Worm (Caenorhabditis elegans) whole organism, L1 larva: ENCODE data around the gene his-39.

Source experiments
- C16A3.4 ChIP-seq: fragments of 150-350 bp; optimal IDR thresholded peaks from 2 replicates; lab custom pipeline; 2014; ENCODE audit warnings: missing biosample characterization, missing genetic modification characterization
- F16B12.6 ChIP-seq: fragments of 150-350 bp; optimal IDR thresholded peaks from 2 replicates; lab custom pipeline; 2014; ENCODE audit warnings: missing biosample characterization, missing genetic modification characterization
- aha-1 ChIP-seq: fragments of 150-350 bp; optimal IDR thresholded peaks from 2 replicates; lab custom pipeline; 2014; ENCODE audit warnings: missing biosample characterization, missing genetic modification characterization
- aly-2 ChIP-seq: fragments of 150-350 bp; optimal IDR thresholded peaks from 2 replicates; lab custom pipeline; 2014; ENCODE audit warnings: missing biosample characterization, missing genetic modification characterization
- ama-1 ChIP-seq: fragments of 150-350 bp; optimal IDR thresholded peaks from 2 replicates; lab custom pipeline; 2014
- blmp-1 ChIP-seq: fragments of 150-350 bp; optimal IDR thresholded peaks from 2 replicates; lab custom pipeline; 2014; ENCODE audit warnings: missing biosample characterization, missing genetic modification characterization
- ceh-88 ChIP-seq: fragments of 200-800 bp; sonication (Bioruptor generic); IDR thresholded peaks from 2 replicates; pipeline ENCODE4 v1.3.6; 2022; ENCODE audit warnings: missing genetic modification characterization, missing compliant biosample characterization
- ces-1 ChIP-seq: fragments of 150-350 bp; optimal IDR thresholded peaks from 2 replicates; lab custom pipeline; 2014; ENCODE audit warnings: missing biosample characterization, missing genetic modification reagents, missing genetic modification characterization
- dpl-1 ChIP-seq, 3 experiments: fragments of 150-350 bp in 2 of 3; sonication (generic microtip) in 1 of 3; optimal IDR thresholded peaks; 2 replicates each; lab custom pipeline; 2014 to 2017; ENCODE audit warnings: missing biosample characterization in 3 of 3, missing genetic modification characterization in 3 of 3, missing genetic modification reagents in 3 of 3
- efl-1 ChIP-seq, 4 experiments: fragments of 150-350 bp; optimal IDR thresholded peaks in 3 of 4; peaks in 1 of 4; 1 replicate in 1 of 4; 2 replicates in 3 of 4; lab custom pipeline; 2014; ENCODE audit warnings: missing biosample characterization in 2 of 4, missing genetic modification characterization in 2 of 4, missing genetic modification reagents in 2 of 4
- egl-27 ChIP-seq, 2 experiments: fragments of 150-350 bp in 1 of 2; sonication (generic microtip); optimal IDR thresholded peaks; 3 replicates each; lab custom pipeline; 2017 to 2018; ENCODE audit warnings: missing biosample characterization in 2 of 2, missing genetic modification characterization in 2 of 2, missing genetic modification reagents in 2 of 2
- hlh-4 ChIP-seq: sonication (generic microtip); optimal IDR thresholded peaks from 2 replicates; lab custom pipeline; 2016; ENCODE audit warnings: mild to moderate bottlenecking, missing genetic modification characterization, missing compliant biosample characterization
- hpl-2 ChIP-seq: fragments of 150-350 bp; optimal IDR thresholded peaks from 2 replicates; lab custom pipeline; 2014; ENCODE audit warnings: missing biosample characterization, missing genetic modification reagents, missing genetic modification characterization
- irx-1 ChIP-seq: sonication (generic microtip); optimal IDR thresholded peaks from 2 replicates; lab custom pipeline; 2016; ENCODE audit warnings: missing genetic modification characterization, missing compliant biosample characterization
- jun-1 ChIP-seq: fragments of 150-350 bp; optimal IDR thresholded peaks from 2 replicates; lab custom pipeline; 2014; ENCODE audit warnings: missing biosample characterization, missing genetic modification reagents, missing genetic modification characterization
- lin-13 ChIP-seq: fragments of 150-350 bp; optimal IDR thresholded peaks from 2 replicates; lab custom pipeline; 2014; ENCODE audit warnings: missing biosample characterization, missing genetic modification reagents, missing genetic modification characterization
- lin-14 ChIP-seq: fragments of 200-800 bp; sonication (Bioruptor generic); optimal IDR thresholded peaks from 2 replicates; lab custom pipeline; 2018; ENCODE audit warnings: mild to moderate bottlenecking, missing genetic modification characterization, moderate library complexity, missing compliant biosample characterization
- lir-3 ChIP-seq: sonication (generic microtip); optimal IDR thresholded peaks from 2 replicates; lab custom pipeline; 2016; ENCODE audit warnings: mild to moderate bottlenecking, missing genetic modification characterization, moderate library complexity, missing compliant biosample characterization; ENCODE audit not compliant: poor library complexity
- lsy-2 ChIP-seq, 2 experiments: fragments of 150-350 bp; optimal IDR thresholded peaks; 2 replicates each; lab custom pipeline; 2014; ENCODE audit warnings: missing biosample characterization in 2 of 2, missing genetic modification characterization in 2 of 2
- mab-9 ChIP-seq: fragments of 200-800 bp; sonication (Bioruptor generic); IDR thresholded peaks from 2 replicates; pipeline ENCODE4 v1.3.6; 2022; ENCODE audit warnings: missing genetic modification reagents, missing genetic modification characterization, missing compliant biosample characterization
- mep-1 ChIP-seq: fragments of 150-350 bp; optimal IDR thresholded peaks from 2 replicates; lab custom pipeline; 2014; ENCODE audit warnings: missing biosample characterization, missing genetic modification characterization
- nhr-11 ChIP-seq: fragments of 150-350 bp; optimal IDR thresholded peaks from 2 replicates; lab custom pipeline; 2014; ENCODE audit warnings: missing biosample characterization, missing genetic modification characterization
- nhr-12 ChIP-seq: sonication (generic microtip); optimal IDR thresholded peaks from 2 replicates; lab custom pipeline; 2017; ENCODE audit warnings: missing biosample characterization, missing genetic modification characterization
- nhr-28 ChIP-seq: fragments of 150-350 bp; optimal IDR thresholded peaks from 2 replicates; lab custom pipeline; 2014; ENCODE audit warnings: missing biosample characterization, missing genetic modification characterization
- nhr-47 ChIP-seq: sonication (generic microtip); optimal IDR thresholded peaks from 2 replicates; lab custom pipeline; 2016; ENCODE audit warnings: mild to moderate bottlenecking, missing genetic modification characterization, moderate library complexity, missing compliant biosample characterization
- nhr-71 ChIP-seq: sonication (generic microtip); optimal IDR thresholded peaks from 2 replicates; lab custom pipeline; 2016; ENCODE audit warnings: mild to moderate bottlenecking, missing genetic modification characterization, moderate library complexity, missing compliant biosample characterization
- nhr-77 ChIP-seq: fragments of 150-350 bp; optimal IDR thresholded peaks from 2 replicates; lab custom pipeline; 2014; ENCODE audit warnings: missing biosample characterization, missing genetic modification characterization
- nhr-84 ChIP-seq: sonication (generic microtip); optimal IDR thresholded peaks from 2 replicates; lab custom pipeline; 2017; ENCODE audit warnings: missing biosample characterization, missing genetic modification characterization
- nhr-85 ChIP-seq: sonication (generic microtip); peaks from one replicate; lab custom pipeline; 2016; ENCODE audit warnings: missing genetic modification characterization, inconsistent platforms, missing compliant biosample characterization
- pqm-1 ChIP-seq: sonication (generic microtip); optimal IDR thresholded peaks from 3 replicates; lab custom pipeline; 2017; ENCODE audit warnings: missing biosample characterization, missing genetic modification characterization
- rnt-1 ChIP-seq: sonication (generic microtip); optimal IDR thresholded peaks from 2 replicates; lab custom pipeline; 2016; ENCODE audit warnings: mild to moderate bottlenecking, missing genetic modification characterization, moderate library complexity, missing compliant biosample characterization
- snpc-4 ChIP-seq: fragments of 150-350 bp; optimal IDR thresholded peaks from 2 replicates; lab custom pipeline; 2014; ENCODE audit warnings: missing biosample characterization, missing genetic modification characterization
- snu-23 ChIP-seq: sonication (generic microtip); optimal IDR thresholded peaks from 2 replicates; lab custom pipeline; 2016; ENCODE audit warnings: missing genetic modification characterization, missing compliant biosample characterization
- sox-4 ChIP-seq: sonication (generic microtip); optimal IDR thresholded peaks from 2 replicates; lab custom pipeline; 2016; ENCODE audit warnings: missing genetic modification characterization, missing compliant biosample characterization
- sptf-1 ChIP-seq: fragments of 150-350 bp; optimal IDR thresholded peaks from 2 replicates; lab custom pipeline; 2014; ENCODE audit warnings: missing biosample characterization, missing genetic modification characterization
- sup-37 ChIP-seq: fragments of 200-800 bp; sonication (Bioruptor generic); optimal IDR thresholded peaks from 2 replicates; lab custom pipeline; 2018; ENCODE audit warnings: mild to moderate bottlenecking, missing genetic modification characterization, missing compliant biosample characterization
- swsn-7 ChIP-seq: sonication (generic microtip); optimal IDR thresholded peaks from 2 replicates; lab custom pipeline; 2016; ENCODE audit warnings: missing genetic modification characterization, missing compliant biosample characterization
- tbx-2 ChIP-seq: sonication (generic microtip); optimal IDR thresholded peaks from 2 replicates; lab custom pipeline; 2016; ENCODE audit warnings: missing genetic modification characterization, missing compliant biosample characterization
- unc-62 ChIP-seq: fragments of 150-350 bp; optimal IDR thresholded peaks from 2 replicates; lab custom pipeline; 2014; ENCODE audit warnings: missing biosample characterization, missing genetic modification reagents, missing genetic modification characterization
- unc-86 ChIP-seq: sonication (generic microtip); optimal IDR thresholded peaks from 2 replicates; lab custom pipeline; 2016; ENCODE audit warnings: missing genetic modification characterization, missing compliant biosample characterization
- vab-15 ChIP-seq: sonication (generic microtip); optimal IDR thresholded peaks from 2 replicates; lab custom pipeline; 2017; ENCODE audit warnings: missing genotype, mild to moderate bottlenecking, missing genetic modification characterization, missing compliant biosample characterization
- xbp-1 ChIP-seq: sonication (generic microtip); optimal IDR thresholded peaks from 2 replicates; lab custom pipeline; 2016; ENCODE audit warnings: missing genetic modification characterization, missing compliant biosample characterization
- zip-4 ChIP-seq: fragments of 200-800 bp; sonication (Bioruptor generic); optimal IDR thresholded peaks from 2 replicates; lab custom pipeline; 2018; ENCODE audit warnings: mild to moderate bottlenecking, missing genetic modification characterization, moderate library complexity, missing compliant biosample characterization
- ztf-11 ChIP-seq, 2 experiments: sonication (generic microtip); optimal IDR thresholded peaks; 2 replicates each; lab custom pipeline; 2016 to 2017; ENCODE audit warnings: missing genetic modification characterization in 2 of 2, missing biosample characterization in 1 of 2, missing compliant biosample characterization in 1 of 2
- ztf-4 ChIP-seq: fragments of 150-350 bp; optimal IDR thresholded peaks from 2 replicates; lab custom pipeline; 2014; ENCODE audit warnings: missing biosample characterization, missing genetic modification characterization

his-39 gene

DNA sequence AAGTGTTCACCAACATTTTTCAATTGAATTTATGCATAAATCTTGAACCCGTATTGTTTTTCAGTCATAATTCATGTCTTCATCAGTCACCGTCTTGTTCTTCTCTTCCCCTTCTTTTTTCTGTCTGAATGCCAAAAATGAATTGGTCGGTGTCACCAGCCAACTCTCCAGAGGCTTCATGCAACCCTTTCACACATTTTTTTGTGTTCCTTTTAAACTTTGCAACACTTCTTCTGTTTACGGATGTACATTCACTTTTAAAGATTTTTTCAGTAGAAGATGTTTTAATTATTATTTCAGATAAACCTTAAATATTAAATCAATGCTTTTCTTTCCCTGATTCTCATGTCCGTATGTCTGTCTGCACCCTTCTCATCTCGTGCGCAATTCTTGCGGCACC, 24.6 kb downstream of the his-39 start, which contains the start of gene acr-16:
Gene acr-16 (plus strand): TSS at position 301 of the 400 bp plus-strand sequence.
- no peak for TF ChIP-seq blmp-1
- TF ChIP-seq egl-27 (tag; optimal IDR thresholded peaks at IDR 0.05; lab: Kevin White, UChicago) = no peak
- TF ChIP-seq aha-1 (tag; lab: Kevin White, UChicago) = no peak
- TF ChIP-seq zip-4 (GFP tag; lab: Kevin White, UChicago) = no peak
- no peak for TF ChIP-seq sup-37
- TF ChIP-seq lir-3 (tag; lab: Kevin White, UChicago) = no peak
- no peak for TF ChIP-seq aly-2 (tag; lab: Kevin White, UChicago)
- no peak for TF ChIP-seq nhr-28 (tag; lab: Kevin White, UChicago)
- TF ChIP-seq ceh-88 (GFP tag; lab: Robert Waterston, UW) = no peak
- no peak for TF ChIP-seq hpl-2
- no peak for TF ChIP-seq unc-86 (tag; lab: Kevin White, UChicago)
- no peak for TF ChIP-seq unc-62 (GFP tag; lab: Kevin White, UChicago)
- no peak for TF ChIP-seq ces-1 (GFP tag; lab: Kevin White, UChicago)
- no peak for TF ChIP-seq nhr-47 (tag; lab: Kevin White, UChicago)
- no peak for TF ChIP-seq F16B12.6 (tag; lab: Kevin White, UChicago)
- no peak for TF ChIP-seq lin-14 (GFP tag; lab: Kevin White, UChicago)
- no peak for TF ChIP-seq snpc-4 (tag; lab: Kevin White, UChicago)
- no peak for TF ChIP-seq lsy-2 (tag; optimal IDR thresholded peaks at IDR 0.05; lab: Kevin White, UChicago)
- no peak for TF ChIP-seq C16A3.4 (tag; lab: Kevin White, UChicago)
- TF ChIP-seq, all 84 proteins: peak for 0

DNA sequence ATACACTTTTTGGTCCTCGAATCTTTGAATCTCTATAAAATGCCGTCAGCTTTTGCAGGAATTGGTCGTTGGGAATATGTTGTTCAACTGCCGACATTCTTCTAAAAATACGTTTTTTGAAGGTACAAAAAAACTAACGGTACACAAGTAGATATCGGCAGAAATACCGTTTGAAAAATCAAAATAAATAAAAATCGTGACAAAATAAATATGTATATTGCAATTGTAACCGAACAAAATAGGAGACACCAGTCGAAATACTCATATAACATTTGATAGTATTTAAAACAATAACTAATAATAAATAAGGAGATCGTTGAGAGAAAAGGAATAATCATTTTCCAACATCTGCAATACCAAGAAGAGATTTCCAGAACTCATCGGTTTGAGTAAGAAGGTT, 28.8 kb downstream of the his-39 start, which contains the start of gene F25G6.8:
Gene F25G6.8 (minus strand): TSS at position 101 of the 400 bp plus-strand sequence.
- TF ChIP-seq mep-1 (tag; lab: Kevin White, UChicago) (no peak), ztf-4 (tag; lab: Kevin White, UChicago) (no peak), snu-23 (no peak), ceh-88 (GFP tag; lab: Robert Waterston, UW) (no peak), C16A3.4 (tag; lab: Kevin White, UChicago) (no peak), tbx-2 (tag; lab: Kevin White, UChicago) (no peak), nhr-84 (tag; lab: Kevin White, UChicago) (no peak), vab-15 (tag; lab: Kevin White, UChicago) (no peak), sptf-1 (tag; lab: Kevin White, UChicago) (no peak), hlh-4 (tag; lab: Kevin White, UChicago) (no peak), ama-1 (lab: Kevin White, UChicago) (no peak), lin-13 (GFP tag; lab: Kevin White, UChicago) (no peak), nhr-77 (tag; lab: Kevin White, UChicago) (no peak), rnt-1 (no peak), mab-9 (GFP tag; lab: Robert Waterston, UW) (no peak), irx-1 (no peak), dpl-1 (GFP tag; optimal IDR thresholded peaks at IDR 0.05; lab: Kevin White, UChicago) (no peak), nhr-71 (tag; lab: Kevin White, UChicago) (no peak), nhr-12 (no peak)

DNA sequence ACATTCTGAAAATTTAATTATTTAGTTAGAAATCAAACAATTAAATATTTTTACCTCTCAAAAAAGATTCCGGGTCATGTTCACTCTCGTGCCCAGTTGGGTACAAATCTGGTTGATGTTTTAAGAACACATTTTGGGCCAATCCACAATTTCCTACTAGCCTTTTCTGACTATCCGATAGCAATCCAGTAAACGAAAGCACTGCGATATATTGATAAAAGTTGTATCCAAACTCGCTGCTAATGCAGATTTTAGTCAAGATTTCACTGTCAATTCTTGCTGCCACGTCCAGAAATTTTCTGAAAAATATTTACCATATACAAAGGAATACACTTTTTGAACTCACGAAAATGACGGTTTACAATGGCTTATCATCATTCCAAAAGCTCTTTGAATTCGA, 32.9 kb downstream of the his-39 start:
- TF ChIP-seq nhr-84 (tag; lab: Kevin White, UChicago) (no peak), efl-1 (optimal IDR thresholded peaks at IDR 0.05; lab: Kevin White, UChicago) (no peak), efl-1 (GFP tag; optimal IDR thresholded peaks at IDR 0.05 in 1 of 2; lab: Kevin White, UChicago) (peak in 1 of 2 experiments; percentile 76)

DNA sequence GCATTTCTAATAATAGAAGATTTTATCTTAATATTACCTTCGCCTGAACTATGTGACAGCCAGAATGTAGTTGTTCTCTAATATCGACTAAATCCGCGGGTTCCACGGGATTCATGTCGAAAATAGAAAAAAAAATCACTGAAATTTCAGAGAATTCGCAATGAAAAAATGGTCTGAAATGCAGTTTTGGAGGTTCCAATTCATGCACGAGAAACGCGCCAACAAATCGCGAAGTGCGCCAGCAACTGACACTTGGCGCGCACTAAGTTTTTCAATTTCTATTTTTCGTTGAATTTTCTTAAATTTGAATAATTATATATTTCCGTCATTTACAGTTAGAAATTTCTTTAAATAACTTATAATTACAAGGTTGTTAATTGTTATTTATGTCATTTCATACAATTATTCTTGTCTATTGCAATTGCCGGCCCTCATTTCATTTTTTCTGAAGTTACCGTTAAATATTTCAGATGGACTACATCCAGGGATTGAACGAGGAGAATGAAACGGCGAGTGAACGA, 33.6 kb downstream of the his-39 start, which contains the start of the genes F25G6.9 and symk-1:
Gene F25G6.9 (minus strand): TSS at position 160 of the 521 bp plus-strand sequence.
Gene symk-1 (plus strand): TSS at position 471 of the 521 bp plus-strand sequence.
- TF ChIP-seq jun-1 (tag; lab: Kevin White, UChicago) = no peak
- peak; percentile 75 for TF ChIP-seq snpc-4 (tag; lab: Kevin White, UChicago)
- TF ChIP-seq nhr-85 (tag; lab: Kevin White, UChicago) = peak; percentile 86
- peak; percentile 80 for TF ChIP-seq irx-1
- peak; percentile 41 for TF ChIP-seq lin-13 (GFP tag; lab: Kevin White, UChicago)
- TF ChIP-seq efl-1 (optimal IDR thresholded peaks at IDR 0.05; lab: Kevin White, UChicago) = peak; percentile 64 to 77
- TF ChIP-seq efl-1 (GFP tag; optimal IDR thresholded peaks at IDR 0.05 in 1 of 2; lab: Kevin White, UChicago) = peak; percentile 73 to 97
- TF ChIP-seq egl-27 (tag; optimal IDR thresholded peaks at IDR 0.05; lab: Kevin White, UChicago) = no peak
- peak; percentile 89 for TF ChIP-seq nhr-47 (tag; lab: Kevin White, UChicago)
- TF ChIP-seq pqm-1 (tag; lab: Kevin White, UChicago) = no peak
- no peak for TF ChIP-seq unc-62 (GFP tag; lab: Kevin White, UChicago)
- TF ChIP-seq swsn-7 (tag; lab: Kevin White, UChicago) = peak; percentile 82
- peak; percentile 57 for TF ChIP-seq sox-4 (tag; lab: Kevin White, UChicago)
- peak; percentile 10 for TF ChIP-seq C16A3.4 (tag; lab: Kevin White, UChicago)
- TF ChIP-seq lir-3 (tag; lab: Kevin White, UChicago) = peak; percentile 47
- peak; percentile 86 for TF ChIP-seq nhr-71 (tag; lab: Kevin White, UChicago)
- peak in 1 of 2 experiments; percentile 41 for TF ChIP-seq ztf-11 (tag; optimal IDR thresholded peaks at IDR 0.05; lab: Kevin White, UChicago)
- no peak for TF ChIP-seq nhr-28 (tag; lab: Kevin White, UChicago)
- peak; percentile 76 for TF ChIP-seq xbp-1 (tag; lab: Kevin White, UChicago)
- peak; percentile 81 for TF ChIP-seq snu-23
- peak; percentile 20 for TF ChIP-seq nhr-11
- no peak for TF ChIP-seq ceh-88 (GFP tag; lab: Robert Waterston, UW)
- no peak for TF ChIP-seq ama-1 (lab: Kevin White, UChicago)
